Worm (Caenorhabditis elegans) whole organism, L4 larva: Measurements from ENCODE around the gene sri-21.
"Not testable (repeated sequence)": the region's sequence is repeated elsewhere in the genome, so short reads cannot be mapped to it uniquely, and the experiment has no call there.

Experiments
- F26F4.8 ChIP-seq: fragments of 200-800 bp; sonication (Bioruptor generic); conservative IDR thresholded peaks from 2 replicates; pipeline ENCODE4 v1.3.6; 2022; ENCODE audit warnings: missing genetic modification characterization, missing compliant biosample characterization
- R02D3.7 ChIP-seq: fragments of 150-350 bp; sonication (generic microtip); optimal IDR thresholded peaks from 3 replicates; lab custom pipeline; 2014; ENCODE audit warnings: missing biosample characterization, missing genetic modification characterization
- ZK337.2 ChIP-seq: fragments of 200-800 bp; sonication (Bioruptor generic); IDR thresholded peaks from 2 replicates; pipeline ENCODE4 v1.3.6; 2022; ENCODE audit warnings: missing genetic modification reagents, missing genetic modification characterization, missing compliant biosample characterization
- ama-1 ChIP-seq: fragments of 150-350 bp; optimal IDR thresholded peaks from 2 replicates; lab custom pipeline; 2014; ENCODE audit warnings: inconsistent platforms, mixed read lengths
- ceh-28 ChIP-seq: fragments of 150-350 bp; optimal IDR thresholded peaks from 2 replicates; lab custom pipeline; 2014; ENCODE audit warnings: missing biosample characterization, missing genetic modification reagents, missing genetic modification characterization
- ceh-44 ChIP-seq: fragments of 200-800 bp; sonication (Bioruptor generic); IDR thresholded peaks from 2 replicates; pipeline ENCODE4 v1.3.6; 2022; ENCODE audit warnings: missing genetic modification reagents, missing genetic modification characterization, missing compliant biosample characterization
- ceh-82 ChIP-seq: sonication (generic microtip); optimal IDR thresholded peaks from 2 replicates; lab custom pipeline; 2017; ENCODE audit warnings: missing biosample characterization, missing genetic modification characterization
- ces-1 ChIP-seq: fragments of 150-350 bp; sonication (generic microtip); optimal IDR thresholded peaks from 4 replicates; lab custom pipeline; 2014; ENCODE audit warnings: missing biosample characterization, missing genetic modification reagents, missing genetic modification characterization
- cey-2 ChIP-seq: sonication (generic microtip); optimal IDR thresholded peaks from 3 replicates; lab custom pipeline; 2017; ENCODE audit warnings: missing genetic modification characterization, mild to moderate bottlenecking, missing compliant biosample characterization, antibody characterized with exemption, borderline replicate concordance; ENCODE audit not compliant: insufficient read depth
- ctbp-1 ChIP-seq: fragments of 200-800 bp; sonication (Bioruptor generic); IDR thresholded peaks from 2 replicates; pipeline ENCODE4 v1.3.6; 2022; ENCODE audit warnings: missing genetic modification reagents, missing genetic modification characterization, missing compliant biosample characterization
- dmd-8 ChIP-seq: fragments of 200-800 bp; sonication (Bioruptor generic); IDR thresholded peaks from 2 replicates; pipeline ENCODE4 v1.3.6; 2022; ENCODE audit warnings: missing genetic modification characterization, missing compliant biosample characterization
- dmd-9 ChIP-seq: fragments of 200-800 bp; sonication (Bioruptor generic); IDR thresholded peaks from 2 replicates; pipeline ENCODE4 v1.3.6; 2022; ENCODE audit warnings: missing genetic modification reagents, missing genetic modification characterization, missing compliant biosample characterization
- egl-43 ChIP-seq: fragments of 200-800 bp; sonication (Bioruptor generic); IDR thresholded peaks from 2 replicates; pipeline ENCODE4 v1.3.6; 2022; ENCODE audit warnings: missing genetic modification reagents, missing genetic modification characterization, missing compliant biosample characterization
- gei-8 ChIP-seq: fragments of 200-800 bp; sonication (Bioruptor generic); optimal IDR thresholded peaks from 2 replicates; lab custom pipeline; 2018; ENCODE audit warnings: mild to moderate bottlenecking, missing genetic modification characterization, missing compliant biosample characterization
- hmg-1.1 ChIP-seq: fragments of 200-800 bp; sonication (Bioruptor generic); IDR thresholded peaks from 2 replicates; pipeline ENCODE4 v1.3.6; 2022; ENCODE audit warnings: missing genetic modification reagents, missing genetic modification characterization, missing compliant biosample characterization
- lim-7 ChIP-seq: fragments of 200-800 bp; sonication (Bioruptor generic); IDR thresholded peaks from 2 replicates; pipeline ENCODE4 v1.3.6; 2022; ENCODE audit warnings: missing genetic modification characterization, missing compliant biosample characterization
- lin-1 ChIP-seq: fragments of 200-800 bp; sonication (Bioruptor generic); IDR thresholded peaks from 2 replicates; pipeline ENCODE4 v1.3.6; 2022; ENCODE audit warnings: missing genetic modification reagents, missing genetic modification characterization, missing compliant biosample characterization
- lin-13 ChIP-seq: fragments of 150-350 bp; optimal IDR thresholded peaks from 2 replicates; lab custom pipeline; 2014; ENCODE audit warnings: missing biosample characterization, missing genetic modification reagents, missing genetic modification characterization
- lin-29 ChIP-seq: fragments of 200-800 bp; sonication (Bioruptor generic); IDR thresholded peaks from 2 replicates; pipeline ENCODE4 v1.3.6; 2022; ENCODE audit warnings: missing genetic modification reagents, missing genetic modification characterization, missing compliant biosample characterization
- mdt-29 ChIP-seq: fragments of 200-800 bp; sonication (Bioruptor generic); IDR thresholded peaks from 2 replicates; pipeline ENCODE4 v1.3.6; 2022; ENCODE audit warnings: missing genetic modification reagents, missing genetic modification characterization, missing compliant biosample characterization
- nhr-11 ChIP-seq: fragments of 150-350 bp; optimal IDR thresholded peaks from 2 replicates; lab custom pipeline; 2014; ENCODE audit warnings: missing biosample characterization, missing genetic modification characterization
- nhr-25 ChIP-seq: sonication (generic microtip); optimal IDR thresholded peaks from 2 replicates; lab custom pipeline; 2017; ENCODE audit warnings: missing genetic modification characterization, mild to moderate bottlenecking, missing compliant biosample characterization, antibody characterized with exemption, moderate library complexity, borderline replicate concordance; ENCODE audit not compliant: insufficient read depth
- nhr-42 ChIP-seq: fragments of 200-800 bp; sonication (Bioruptor generic); IDR thresholded peaks from 2 replicates; pipeline ENCODE4 v1.3.6; 2022; ENCODE audit warnings: missing genetic modification characterization, missing compliant biosample characterization
- pha-4 ChIP-seq, 2 experiments: fragments of 150-350 bp in 1 of 2; fragments of 200-800 bp in 1 of 2; sonication (Bioruptor generic) in 1 of 2; IDR thresholded peaks in 1 of 2; optimal IDR thresholded peaks in 1 of 2; 2 replicates each; pipeline versions ENCODE4 v1.3.6 to Lab custom; 2014 to 2022; ENCODE audit warnings: missing genetic modification characterization in 2 of 2, missing genetic modification reagents in 2 of 2, missing biosample characterization in 1 of 2, missing compliant biosample characterization in 1 of 2
- set-16 ChIP-seq: fragments of 200-800 bp; sonication (Bioruptor generic); IDR thresholded peaks from 2 replicates; pipeline ENCODE4 v1.3.6; 2022; ENCODE audit warnings: missing genetic modification reagents, missing genetic modification characterization, missing compliant biosample characterization
- skn-1 ChIP-seq: fragments of 150-350 bp; optimal IDR thresholded peaks from 2 replicates; lab custom pipeline; 2014; ENCODE audit warnings: missing biosample characterization, missing genetic modification characterization
- tra-1 ChIP-seq: fragments of 200-800 bp; sonication (Bioruptor generic); IDR thresholded peaks from 2 replicates; pipeline ENCODE4 v1.3.6; 2022; ENCODE audit warnings: missing genetic modification reagents, missing genetic modification characterization, missing compliant biosample characterization
- unc-62 ChIP-seq, 3 experiments: fragments of 150-350 bp in 1 of 3; sonication (generic microtip); optimal IDR thresholded peaks in 2 of 3; peaks in 1 of 3; 1 replicate in 1 of 3; 2 replicates in 2 of 3; lab custom pipeline; 2014 to 2017; ENCODE audit warnings: missing biosample characterization in 3 of 3, missing genetic modification characterization in 3 of 3, missing genetic modification reagents in 3 of 3, missing genotype in 1 of 3
- zfp-3 ChIP-seq: fragments of 200-800 bp; sonication (Bioruptor generic); conservative IDR thresholded peaks from 2 replicates; pipeline ENCODE4 v1.3.6; 2022; ENCODE audit warnings: missing genetic modification reagents, missing genetic modification characterization, missing compliant biosample characterization

sri-21 gene

DNA sequence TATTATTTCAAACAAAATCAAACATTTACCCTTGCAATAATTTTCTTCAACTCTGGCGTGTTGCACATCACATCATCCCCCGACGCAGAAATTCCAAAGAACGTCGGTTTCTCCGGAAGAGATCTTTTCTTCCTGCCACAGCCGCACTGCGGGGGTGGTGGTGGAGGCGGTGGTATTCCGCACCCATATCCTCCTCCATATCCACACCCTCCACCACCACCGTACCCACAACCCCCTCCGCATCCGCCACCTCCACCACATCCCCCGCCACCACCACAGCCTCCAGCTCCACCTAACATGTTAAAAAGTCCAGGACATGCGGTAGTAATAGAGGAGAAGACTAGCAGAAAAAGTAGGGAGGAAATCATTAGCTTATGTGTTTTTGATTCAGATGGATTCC, 5.2 kb downstream of the sri-21 start, which contains the start of gene grl-29:
Gene grl-29, minus strand, starts transcription at position 368 of the 400 bp plus-strand sequence.
- TF ChIP-seq mdt-29 (GFP tag; lab: Robert Waterston, UW) (no peak), unc-62 (GFP tag; optimal IDR thresholded peaks at IDR 0.05 in 1 of 2; lab: Kevin White, UChicago) (no peak), unc-62 (tag; optimal IDR thresholded peaks at IDR 0.05; lab: Kevin White, UChicago) (no peak), set-16 (peak; percentile 88; the same call in 1 of the 2 replicates), hmg-1.1 (GFP tag; lab: Robert Waterston, UW) (no peak), ZK337.2 (GFP tag; lab: Robert Waterston, UW) (no peak), tra-1 (no peak), lin-1 (GFP tag; lab: Robert Waterston, UW) (no peak), R02D3.7 (tag; lab: Kevin White, UChicago) (no peak), ctbp-1 (GFP tag; lab: Robert Waterston, UW) (no peak), ceh-44 (GFP tag; lab: Robert Waterston, UW) (no peak), egl-43 (peak; percentile 70), cey-2 (no peak)

DNA sequence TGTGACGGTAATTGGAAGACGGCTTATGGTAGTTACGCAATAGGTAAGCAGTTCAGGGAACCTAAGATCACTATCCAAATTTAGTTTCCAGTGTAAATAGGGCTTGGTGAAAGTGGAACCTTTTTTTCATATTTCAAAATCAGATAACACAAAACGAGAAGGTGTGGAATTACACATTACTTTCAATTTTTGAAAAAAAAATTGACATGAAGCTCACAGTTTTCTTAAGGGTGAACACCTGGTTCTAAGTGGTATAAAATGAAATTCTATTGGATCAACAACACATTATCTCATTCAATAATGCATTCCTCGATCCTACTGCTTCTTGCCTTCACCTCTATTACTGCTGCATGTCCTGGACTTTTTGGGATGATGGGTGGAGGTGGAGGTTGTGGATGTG, 6.3 kb downstream of the sri-21 start, which contains the start of gene grl-30:
Gene grl-30, plus strand, starts transcription at position 301 of the 400 bp plus-strand sequence.
- no peak for TF ChIP-seq nhr-42 (GFP tag; lab: Robert Waterston, UW)
- no peak for TF ChIP-seq dmd-9 (GFP tag; lab: Robert Waterston, UW)
- TF ChIP-seq cey-2: no peak
- TF ChIP-seq nhr-25 (tag; lab: Kevin White, UChicago): no peak
- TF ChIP-seq, all 104 proteins: peak for 0

ce11 chrV:3557422-3557821, 7.8 kb downstream of the sri-21 start, which contains the start of gene grl-31:
Gene grl-31, minus strand, starts transcription at chrV:3557778.
- TF ChIP-seq lim-7 (peak; percentile 21; the same call in 1 of the 2 replicates), ceh-82 (no peak), ces-1 (GFP tag; lab: Kevin White, UChicago) (no peak), ctbp-1 (GFP tag; lab: Robert Waterston, UW) (no peak), F26F4.8 (no peak), set-16 (peak; percentile 51), skn-1 (tag; lab: Kevin White, UChicago) (no peak), lin-29 (GFP tag; lab: Robert Waterston, UW) (no peak), nhr-42 (GFP tag; lab: Robert Waterston, UW) (no peak), dmd-8 (no peak), lin-13 (no peak), nhr-11 (tag; lab: Kevin White, UChicago) (no peak), zfp-3 (no peak), ama-1 (lab: Kevin White, UChicago) (no peak)

DNA sequence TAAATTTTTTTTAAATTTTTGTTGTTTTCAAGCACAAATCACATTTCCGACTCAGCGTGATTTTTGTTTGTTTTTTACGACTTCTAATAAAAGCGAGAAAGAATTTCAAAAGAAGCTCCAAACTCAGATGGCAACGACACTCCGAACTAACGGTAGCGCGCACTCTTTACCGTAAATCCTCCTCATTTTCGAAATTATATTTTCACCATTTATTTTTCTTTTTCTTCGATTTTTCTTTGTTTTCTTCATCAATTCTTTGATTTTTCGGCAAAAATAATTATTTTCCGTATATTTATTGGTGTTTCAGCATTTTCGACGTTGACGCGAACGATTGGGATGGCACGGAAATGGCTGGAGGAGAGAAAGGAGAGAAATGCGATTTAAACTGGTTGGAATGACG, 9.1 kb downstream of the sri-21 start, which contains the start of gene T24A6.1:
Gene T24A6.1, plus strand, starts transcription at position 301 of the 400 bp plus-strand sequence.
- TF ChIP-seq F26F4.8; set-16; ceh-28 (tag; lab: Kevin White, UChicago): not testable (repeated sequence)

DNA sequence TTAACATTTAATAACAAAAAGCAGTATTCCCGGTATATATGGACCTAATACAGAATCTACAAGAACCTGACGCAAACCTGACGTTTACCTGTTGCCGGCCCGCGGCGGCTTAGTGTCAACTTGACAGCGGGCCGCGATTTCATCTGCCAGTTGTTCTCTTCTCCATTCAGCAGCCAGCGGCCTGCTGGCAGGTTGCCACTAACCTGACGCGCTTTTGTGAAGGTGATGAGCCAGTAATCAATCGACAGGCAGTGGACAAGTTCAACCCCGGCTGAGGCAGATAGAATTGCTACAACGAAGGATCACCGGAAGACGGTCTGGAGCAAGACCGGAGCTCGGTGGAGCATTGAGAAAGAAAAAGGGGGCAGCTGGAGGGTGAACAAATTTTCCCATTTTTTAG, 10.1 kb downstream of the sri-21 start:
- peak; percentile 58; the same call in 1 of the 2 replicates for TF ChIP-seq set-16

DNA sequence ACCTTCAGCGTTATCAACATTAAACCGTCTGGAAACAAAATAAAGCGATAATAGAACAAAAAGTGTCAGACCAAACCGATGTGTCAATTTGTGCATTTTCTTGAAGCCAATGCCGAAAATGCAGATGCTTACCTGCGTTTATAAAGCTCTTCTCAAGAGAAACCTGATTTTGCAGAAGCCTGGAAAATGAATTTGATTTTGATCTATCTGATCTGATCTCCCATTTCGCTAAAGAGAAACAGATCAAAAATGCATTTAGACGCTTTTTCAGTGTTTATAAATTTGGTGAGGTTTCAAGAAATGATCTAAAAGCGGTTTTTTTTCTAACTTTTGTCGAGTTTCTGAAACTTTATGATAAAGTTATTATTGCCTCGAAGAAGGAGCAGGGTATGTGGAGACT, 13.2 kb downstream of the sri-21 start, which contains the start of gene T24A6.16:
Gene T24A6.16, minus strand, starts transcription at position 101 of the 400 bp plus-strand sequence.
- TF ChIP-seq pha-4 (GFP tag; IDR thresholded peaks at IDR 0.05; lab: Robert Waterston, UW); pha-4 (tag; optimal IDR thresholded peaks at IDR 0.05; lab: Kevin White, UChicago); ZK337.2 (GFP tag; lab: Robert Waterston, UW); gei-8 (GFP tag; lab: Kevin White, UChicago): not testable (repeated sequence)
